Worm (Caenorhabditis elegans): ENCODE data around the gene T02D1.8.

DNA sequence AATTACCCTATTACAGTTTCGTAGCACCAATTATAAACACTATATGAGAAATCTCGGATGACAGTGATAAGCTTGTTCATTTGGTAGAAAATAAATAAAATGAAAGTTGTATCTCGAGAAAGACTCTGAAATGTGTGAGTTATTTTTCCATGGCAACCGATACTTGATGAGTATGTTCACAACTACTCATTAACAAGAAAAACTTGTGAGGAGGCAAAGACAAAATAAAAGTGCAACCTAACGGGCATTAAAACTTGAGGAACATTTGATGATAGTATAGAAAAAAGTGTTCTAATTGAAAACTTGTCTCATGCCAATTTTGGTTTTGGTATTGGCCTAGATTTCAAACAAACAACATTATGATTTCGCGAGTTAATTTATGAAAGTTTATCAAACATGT, 49.3 kb upstream of the T02D1.8 start, which contains the start of gene gcy-27:
- no peak for TF ChIP-seq ztf-11 (tag; optimal IDR thresholded peaks at IDR 0.05)
- no peak for TF ChIP-seq ama-1 (optimal IDR thresholded peaks at IDR 0.05)
- TF ChIP-seq pqm-1 (tag; optimal IDR thresholded peaks at IDR 0.05), result no peak
- TF ChIP-seq unc-130 (tag; optimal IDR thresholded peaks at IDR 0.05), result no peak
- no peak for TF ChIP-seq fkh-8 (tag; optimal IDR thresholded peaks at IDR 0.05)
- no peak for TF ChIP-seq lin-13 (GFP tag; optimal IDR thresholded peaks at IDR 0.05)
- TF ChIP-seq blmp-1 (tag; optimal IDR thresholded peaks at IDR 0.05), result no peak
- no peak for TF ChIP-seq snpc-4 (tag; optimal IDR thresholded peaks at IDR 0.05)
- no peak for TF ChIP-seq sox-4 (tag; optimal IDR thresholded peaks at IDR 0.05)
- TF ChIP-seq egl-27 (tag; optimal IDR thresholded peaks at IDR 0.05), result no peak
